Worm (Caenorhabditis elegans) whole organism, L4/young adult: ENCODE data around the gene fbxb-35.

ENCODE experiments used
- W03F9.2 ChIP-seq: fragments of 150-350 bp; optimal IDR thresholded peaks from 2 replicates; lab custom pipeline; 2014; ENCODE audit warnings: missing biosample characterization, missing genetic modification characterization
- him-1 ChIP-seq: sonication (generic microtip); optimal IDR thresholded peaks from 2 replicates; lab custom pipeline; 2016; ENCODE audit warnings: missing genotype, missing genetic modification reagents, missing genetic modification characterization, missing compliant biosample characterization

ce11 chrII:2081257-2081656, 29.8 kb downstream of the fbxb-35 start, which contains the start of gene T16A1.4:
- no peak for TF ChIP-seq him-1 (tag; lab: Kevin White, UChicago)
- TF ChIP-seq W03F9.2 (tag; lab: Kevin White, UChicago), result no peak
